Fruit fly (Drosophila melanogaster) whole organism, embryonic: ENCODE results near the gene CG11839.
A peak's percentile ranks its signal among the peaks of the same experiment; 100 is the strongest.

ENCODE experiments used
- Atf-2 ChIP-seq: fragments of 200-800 bp; sonication (Bioruptor generic); optimal IDR thresholded peaks from 2 replicates; lab custom pipeline; 2016; ENCODE audit warnings: missing biosample characterization, missing genetic modification characterization
- CG10431 ChIP-seq: fragments of 200-800 bp; sonication (Bioruptor generic); optimal IDR thresholded peaks from 3 replicates; lab custom pipeline; 2018; ENCODE audit warnings: missing biosample characterization, mild to moderate bottlenecking, missing genetic modification characterization
- CG11560 ChIP-seq: fragments of 200-800 bp; sonication (Bioruptor generic); IDR thresholded peaks from 3 replicates; pipeline ENCODE4 v1.3.6; 2022; ENCODE audit warnings: missing biosample characterization, missing genetic modification characterization
- CG11695 ChIP-seq: fragments of 200-800 bp; sonication (Bioruptor generic); IDR thresholded peaks from 3 replicates; pipeline ENCODE4 v1.3.6; 2022; ENCODE audit warnings: missing biosample characterization, missing genetic modification characterization
- CG13296 ChIP-seq: fragments of 200-800 bp; sonication (Bioruptor generic); optimal IDR thresholded peaks from 3 replicates; lab custom pipeline; 2018; ENCODE audit warnings: missing biosample characterization, mild to moderate bottlenecking, missing genetic modification characterization
- CG14860 ChIP-seq: fragments of 200-800 bp; sonication (Bioruptor generic); IDR thresholded peaks from 3 replicates; pipeline ENCODE4 v1.3.6; 2022; ENCODE audit warnings: missing biosample characterization, missing genetic modification characterization; ENCODE audit not compliant: partially characterized antibody
- CG15269 ChIP-seq: fragments of 200-800 bp; sonication (Bioruptor generic); optimal IDR thresholded peaks from 2 replicates; lab custom pipeline; 2018; ENCODE audit warnings: missing biosample characterization, mild to moderate bottlenecking, missing genetic modification characterization, moderate library complexity
- CG16863 ChIP-seq: fragments of 200-800 bp; sonication (Bioruptor generic); optimal IDR thresholded peaks from 3 replicates; lab custom pipeline; 2016; ENCODE audit warnings: missing biosample characterization, missing genetic modification characterization
- CG17186 ChIP-seq: fragments of 200-800 bp; sonication (Bioruptor generic); optimal IDR thresholded peaks from 3 replicates; lab custom pipeline; 2017; ENCODE audit warnings: missing biosample characterization, missing genetic modification reagents, missing genetic modification characterization
- CG2199 ChIP-seq: fragments of 200-800 bp; sonication (Bioruptor generic); IDR thresholded peaks from 3 replicates; pipeline ENCODE4 v1.3.6; 2022; ENCODE audit warnings: missing biosample characterization, missing genetic modification characterization
- CG3065 ChIP-seq: fragments of 200-800 bp; sonication (Bioruptor generic); optimal IDR thresholded peaks from 2 replicates; lab custom pipeline; 2016; ENCODE audit warnings: missing biosample characterization, missing genetic modification characterization
- CG32767 ChIP-seq: fragments of 200-800 bp; sonication (Bioruptor generic); IDR thresholded peaks from 2 replicates; pipeline ENCODE4 v1.3.6; 2022; ENCODE audit warnings: missing biosample characterization, missing genetic modification characterization
- CG3407 ChIP-seq: fragments of 200-800 bp; sonication (Bioruptor generic); optimal IDR thresholded peaks from 2 replicates; lab custom pipeline; 2018; ENCODE audit warnings: missing biosample characterization, mild to moderate bottlenecking, missing genetic modification characterization
- CG4282 ChIP-seq: fragments of 200-800 bp; sonication (Bioruptor generic); optimal IDR thresholded peaks from 2 replicates; lab custom pipeline; 2016; ENCODE audit warnings: missing biosample characterization, missing genetic modification characterization
- CG5245 ChIP-seq: fragments of 200-800 bp; sonication (Bioruptor generic); optimal IDR thresholded peaks from 3 replicates; lab custom pipeline; 2016; ENCODE audit warnings: missing biosample characterization, missing genetic modification characterization
- D ChIP-seq, 2 experiments: fragments of 200-800 bp in 1 of 2; fragments of >200 bp in 1 of 2; sonication (Bioruptor generic) in 1 of 2; optimal IDR thresholded peaks; 2 replicates in 1 of 2; 3 replicates in 1 of 2; lab custom pipeline; 2017; ENCODE audit warnings: mild to moderate bottlenecking in 1 of 2, missing biosample characterization in 1 of 2, missing genetic modification characterization in 1 of 2, missing genetic modification reagents in 1 of 2
- Dad ChIP-seq: fragments of 200-800 bp; sonication (Bioruptor generic); optimal IDR thresholded peaks from 3 replicates; lab custom pipeline; 2016; ENCODE audit warnings: missing biosample characterization, missing genetic modification characterization
- Dek ChIP-seq: fragments of 200-800 bp; sonication (Bioruptor generic); optimal IDR thresholded peaks from 3 replicates; lab custom pipeline; 2019; ENCODE audit warnings: missing biosample characterization, mild to moderate bottlenecking, missing genetic modification characterization, moderate library complexity
- HLH3B ChIP-seq: fragments of 200-800 bp; sonication (Bioruptor generic); IDR thresholded peaks from 2 replicates; pipeline ENCODE4 v1.3.6; 2022; ENCODE audit warnings: missing biosample characterization, missing genetic modification characterization
- HLH4C ChIP-seq: fragments of 200-800 bp; sonication (Bioruptor generic); IDR thresholded peaks from 3 replicates; pipeline ENCODE4 v1.3.6; 2022; ENCODE audit warnings: missing biosample characterization, missing genetic modification characterization; ENCODE audit not compliant: partially characterized antibody
- Med ChIP-seq: fragments of 200-800 bp; sonication (Bioruptor generic); peaks from one replicate; lab custom pipeline; 2016; ENCODE audit warnings: missing biosample characterization, missing genetic modification characterization, mild to moderate bottlenecking, inconsistent platforms, moderate library complexity
- NFAT ChIP-seq: fragments of 200-800 bp; sonication (Bioruptor generic); IDR thresholded peaks from 2 replicates; pipeline ENCODE4 v1.3.6; 2022; ENCODE audit warnings: missing biosample characterization, missing genetic modification characterization
- Scr ChIP-seq: fragments of 200-800 bp; sonication (Bioruptor generic); IDR thresholded peaks from 2 replicates; pipeline ENCODE4 v1.3.6; 2022; ENCODE audit warnings: missing biosample characterization, missing genetic modification characterization; ENCODE audit not compliant: partially characterized antibody
- Side ChIP-seq: fragments of 200-800 bp; sonication (Bioruptor generic); optimal IDR thresholded peaks from 2 replicates; lab custom pipeline; 2016; ENCODE audit warnings: missing biosample characterization, missing genetic modification characterization
- Usf ChIP-seq: fragments of 200-800 bp; sonication (Bioruptor generic); optimal IDR thresholded peaks from 2 replicates; lab custom pipeline; 2017; ENCODE audit warnings: missing genotype, missing biosample characterization, missing genetic modification characterization
- Xrp1 ChIP-seq: fragments of 200-800 bp; sonication (Bioruptor generic); IDR thresholded peaks from 2 replicates; pipeline ENCODE4 v1.3.6; 2022; ENCODE audit warnings: missing biosample characterization, missing genetic modification characterization
- ab ChIP-seq: fragments of 200-800 bp; sonication (Bioruptor generic); optimal IDR thresholded peaks from 2 replicates; lab custom pipeline; 2016; ENCODE audit warnings: missing biosample characterization, missing genetic modification characterization
- bowl ChIP-seq: fragments of 200-800 bp; sonication (Bioruptor generic); IDR thresholded peaks from 2 replicates; pipeline ENCODE4 v1.3.6; 2022; ENCODE audit warnings: missing biosample characterization, missing genetic modification characterization
- br ChIP-seq: fragments of >200 bp; optimal IDR thresholded peaks from 2 replicates; lab custom pipeline; 2017
- bsh ChIP-seq, 2 experiments: fragments of 200-800 bp; sonication (Bioruptor generic); optimal IDR thresholded peaks; 2 replicates each; lab custom pipeline; 2017 to 2018; ENCODE audit warnings: mild to moderate bottlenecking in 2 of 2, missing biosample characterization in 2 of 2, missing genetic modification characterization in 2 of 2, moderate library complexity in 1 of 2
- cas ChIP-seq: fragments of 200-800 bp; sonication (Bioruptor generic); IDR thresholded peaks from 2 replicates; pipeline ENCODE4 v1.3.6; 2022; ENCODE audit warnings: missing biosample characterization, missing genetic modification characterization
- chn ChIP-seq: fragments of 200-800 bp; sonication (Bioruptor generic); optimal IDR thresholded peaks from 2 replicates; lab custom pipeline; 2016; ENCODE audit warnings: missing biosample characterization, missing genetic modification characterization
- dpn ChIP-seq, 2 experiments: fragments of 200-800 bp; sonication (Bioruptor generic); optimal IDR thresholded peaks; 3 replicates each; lab custom pipeline; 2016; ENCODE audit warnings: missing biosample characterization in 2 of 2, missing genetic modification characterization in 2 of 2
- ham ChIP-seq: fragments of 200-800 bp; sonication (Bioruptor generic); IDR thresholded peaks from 2 replicates; pipeline ENCODE4 v1.3.6; 2022; ENCODE audit warnings: missing biosample characterization, missing genetic modification characterization
- hth ChIP-seq: fragments of >200 bp; optimal IDR thresholded peaks from 2 replicates; lab custom pipeline; 2017; ENCODE audit warnings: inconsistent platforms
- kni ChIP-seq: fragments of 200-800 bp; sonication (Bioruptor generic); optimal IDR thresholded peaks from 3 replicates; lab custom pipeline; 2017; ENCODE audit warnings: mild to moderate bottlenecking, missing biosample characterization, missing genetic modification reagents, missing genetic modification characterization
- lov ChIP-seq, 2 experiments: fragments of 200-800 bp in 1 of 2; fragments of >200 bp in 1 of 2; sonication (Bioruptor generic) in 1 of 2; IDR thresholded peaks in 1 of 2; optimal IDR thresholded peaks in 1 of 2; 2 replicates in 1 of 2; 3 replicates in 1 of 2; pipeline versions ENCODE4 v1.3.6 to Lab custom; 2017 to 2022; ENCODE audit warnings: missing biosample characterization in 1 of 2, missing genetic modification characterization in 1 of 2
- nerfin-2 ChIP-seq: fragments of 200-800 bp; sonication (Bioruptor generic); IDR thresholded peaks from 2 replicates; pipeline ENCODE4 v1.3.6; 2022; ENCODE audit warnings: missing biosample characterization, missing genetic modification characterization; ENCODE audit not compliant: partially characterized antibody
- org-1 ChIP-seq: fragments of 200-800 bp; sonication (Bioruptor generic); optimal IDR thresholded peaks from 2 replicates; lab custom pipeline; 2017; ENCODE audit warnings: missing biosample characterization, missing genetic modification characterization
- pita ChIP-seq: fragments of 200-800 bp; sonication (Bioruptor generic); optimal IDR thresholded peaks from 2 replicates; lab custom pipeline; 2017; ENCODE audit warnings: missing biosample characterization, mild to moderate bottlenecking, missing genetic modification characterization
- psq ChIP-seq: fragments of 200-800 bp; sonication (Bioruptor generic); optimal IDR thresholded peaks from 2 replicates; lab custom pipeline; 2017; ENCODE audit warnings: missing biosample characterization, missing genetic modification characterization
- salm ChIP-seq: fragments of 200-800 bp; sonication (Bioruptor generic); optimal IDR thresholded peaks from 2 replicates; lab custom pipeline; 2018; ENCODE audit warnings: missing biosample characterization, mild to moderate bottlenecking, missing genetic modification characterization
- shn ChIP-seq: fragments of 200-800 bp; sonication (Bioruptor generic); optimal IDR thresholded peaks from 3 replicates; lab custom pipeline; 2016; ENCODE audit warnings: missing biosample characterization, missing genetic modification characterization
- slp2 ChIP-seq: fragments of 200-800 bp; sonication (Bioruptor generic); optimal IDR thresholded peaks from 2 replicates; lab custom pipeline; 2016; ENCODE audit warnings: missing biosample characterization, missing genetic modification characterization
- ssp ChIP-seq: fragments of 200-800 bp; sonication (Bioruptor generic); IDR thresholded peaks from 2 replicates; pipeline ENCODE4 v1.3.6; 2022; ENCODE audit warnings: missing biosample characterization, missing genetic modification characterization
- sug ChIP-seq: fragments of 200-800 bp; optimal IDR thresholded peaks from 2 replicates; lab custom pipeline; 2019; ENCODE audit warnings: missing biosample characterization, mild to moderate bottlenecking, missing genetic modification characterization, moderate library complexity
- tio ChIP-seq: fragments of 200-800 bp; sonication (Bioruptor generic); optimal IDR thresholded peaks from 2 replicates; lab custom pipeline; 2017; ENCODE audit warnings: missing biosample characterization, missing genetic modification characterization, inconsistent platforms
- wek ChIP-seq: fragments of 200-800 bp; sonication (Bioruptor generic); optimal IDR thresholded peaks from 3 replicates; lab custom pipeline; 2018; ENCODE audit warnings: missing biosample characterization, mild to moderate bottlenecking, missing genetic modification characterization, moderate library complexity
- zfh1 ChIP-seq: fragments of 200-800 bp; sonication (Bioruptor generic); IDR thresholded peaks from 3 replicates; pipeline ENCODE4 v1.3.6; 2022; ENCODE audit warnings: missing biosample characterization, missing genetic modification characterization
- zfh2 ChIP-seq: fragments of 200-800 bp; sonication (Bioruptor generic); optimal IDR thresholded peaks from 2 replicates; lab custom pipeline; 2016; ENCODE audit warnings: missing biosample characterization, missing genetic modification characterization

Gene CG11839

dm6 chr3R:25074558-25074964 is 4.8 kb downstream of the CG11839 start, which contains the start of the genes shams and CG11920 (continued):
- peak in 1 of 2 experiments; percentile 36 for TF ChIP-seq bsh (GFP tag; optimal IDR thresholded peaks at IDR 0.05; lab: Kevin White, UChicago)
- no peak for TF ChIP-seq CG32767
- no peak for TF ChIP-seq pita
- peak; percentile 24 for TF ChIP-seq CG10431
- no peak for TF ChIP-seq cas (GFP tag; lab: Robert Waterston, UW)
- no peak for TF ChIP-seq psq (GFP tag; lab: Kevin White, UChicago)
- TF ChIP-seq bowl: no peak
- no peak for TF ChIP-seq ssp
- TF ChIP-seq kni (GFP tag; lab: Kevin White, UChicago): no peak
- TF ChIP-seq HLH3B: no peak
- no peak for TF ChIP-seq org-1
- no peak for TF ChIP-seq Dad (GFP tag; lab: Kevin White, UChicago)
- TF ChIP-seq slp2 (GFP tag; lab: Kevin White, UChicago): no peak
- peak; percentile 14 for TF ChIP-seq CG17186 (GFP tag; lab: Kevin White, UChicago)
- peak in 1 of 2 experiments; percentile 6 for TF ChIP-seq dpn (GFP tag; optimal IDR thresholded peaks at IDR 0.05; lab: Kevin White, UChicago)
- no peak for TF ChIP-seq CG15269 (tag; lab: Kevin White, UChicago)
- no peak for TF ChIP-seq lov (optimal IDR thresholded peaks at IDR 0.05; lab: Kevin White, UChicago)
- TF ChIP-seq lov (GFP tag; IDR thresholded peaks at IDR 0.05; lab: Robert Waterston, UW): no peak
- peak; percentile 45; the same call in 1 of the 3 replicates for TF ChIP-seq CG14860

- peak; percentile 16 for TF ChIP-seq D (optimal IDR thresholded peaks at IDR 0.05; lab: Kevin White, UChicago)
- TF ChIP-seq D (GFP tag; optimal IDR thresholded peaks at IDR 0.05; lab: Kevin White, UChicago): no peak
- peak; percentile 23 for TF ChIP-seq kni (GFP tag; lab: Kevin White, UChicago)
- TF ChIP-seq CG3407 (GFP tag; lab: Kevin White, UChicago): no peak
- TF ChIP-seq wek (GFP tag; lab: Kevin White, UChicago): no peak
- peak; percentile 64 for TF ChIP-seq Med (GFP tag; lab: Kevin White, UChicago)
- TF ChIP-seq CG11695 (GFP tag; lab: Robert Waterston, UW): no peak
- no peak for TF ChIP-seq Dek
- TF ChIP-seq Scr: no peak
- TF ChIP-seq hth: peak; percentile 50
- TF ChIP-seq Usf (GFP tag; lab: Kevin White, UChicago): no peak
- no peak for TF ChIP-seq psq (GFP tag; lab: Kevin White, UChicago)
- no peak for TF ChIP-seq pita
- no peak for TF ChIP-seq salm (tag; lab: Kevin White, UChicago)
- TF ChIP-seq ham: no peak
- TF ChIP-seq zfh1 (GFP tag; lab: Robert Waterston, UW): 0 out of 3 replicates have a peak, but pooled peaks have one; percentile 14
- TF ChIP-seq CG17186 (GFP tag; lab: Kevin White, UChicago): no peak
- TF ChIP-seq shn (GFP tag; lab: Kevin White, UChicago): no peak
- no peak for TF ChIP-seq CG11560
- TF ChIP-seq Side (GFP tag; lab: Kevin White, UChicago): no peak
- TF ChIP-seq CG13296 (GFP tag; lab: Kevin White, UChicago): no peak
- no peak for TF ChIP-seq br (lab: Kevin White, UChicago)
- no peak for TF ChIP-seq CG4282
- no peak for TF ChIP-seq chn (GFP tag; lab: Kevin White, UChicago)
- TF ChIP-seq CG3065: no peak
- no peak for TF ChIP-seq sug (tag; lab: Kevin White, UChicago)
- no peak for TF ChIP-seq nerfin-2 (GFP tag; lab: Robert Waterston, UW)
- no peak for TF ChIP-seq HLH4C (GFP tag; lab: Robert Waterston, UW)
- no peak for TF ChIP-seq Atf-2 (GFP tag; lab: Kevin White, UChicago)
- TF ChIP-seq CG2199 (GFP tag; lab: Robert Waterston, UW): peak; percentile 85; the same call in 2 of the 3 replicates
- peak; percentile 25 for TF ChIP-seq CG5245 (GFP tag; lab: Kevin White, UChicago)
- TF ChIP-seq NFAT (GFP tag; lab: Robert Waterston, UW): no peak
- no peak for TF ChIP-seq zfh2 (GFP tag; lab: Kevin White, UChicago)
- no peak for TF ChIP-seq CG16863
- TF ChIP-seq Xrp1 (GFP tag; lab: Robert Waterston, UW): no peak
- TF ChIP-seq tio (GFP tag; lab: Kevin White, UChicago): no peak
- TF ChIP-seq ab: no peak
These were observed 7.6 kb downstream of the CG11839 start for dm6 chr3R:25077280-25077820.
